Fruit fly (Drosophila melanogaster) whole organism, embryonic: Measurements from ENCODE around the gene Srp9.

Experiments used
- Atf-2 ChIP-seq: fragments of 200-800 bp; sonication (Bioruptor generic); optimal IDR thresholded peaks from 2 replicates; lab custom pipeline; 2016; ENCODE audit warnings: missing biosample characterization, missing genetic modification characterization
- B-H2 ChIP-seq: fragments of 200-800 bp; sonication (Bioruptor generic); optimal IDR thresholded peaks from 2 replicates; lab custom pipeline; 2018; ENCODE audit warnings: missing biosample characterization, mild to moderate bottlenecking, missing genetic modification characterization
- Bgb ChIP-seq: fragments of 200-800 bp; sonication (Bioruptor generic); IDR thresholded peaks from 2 replicates; pipeline ENCODE4 v1.3.6; 2022; ENCODE audit warnings: missing biosample characterization, missing genetic modification characterization; ENCODE audit not compliant: partially characterized antibody
- C15 ChIP-seq: fragments of 200-800 bp; sonication (Bioruptor generic); IDR thresholded peaks from 3 replicates; pipeline ENCODE4 v1.3.6; 2022; ENCODE audit warnings: missing biosample characterization, missing genetic modification characterization
- CG10321 ChIP-seq: fragments of 200-800 bp; sonication (Bioruptor generic); IDR thresholded peaks from 2 replicates; pipeline ENCODE4 v1.3.6; 2022; ENCODE audit warnings: missing biosample characterization, missing genetic modification characterization
- CG10565 ChIP-seq: fragments of 200-800 bp; sonication (Bioruptor generic); optimal IDR thresholded peaks from 3 replicates; lab custom pipeline; 2016; ENCODE audit warnings: missing biosample characterization, mild to moderate bottlenecking, missing genetic modification characterization
- CG11247 ChIP-seq: fragments of 200-800 bp; sonication (Bioruptor generic); IDR thresholded peaks from 2 replicates; pipeline ENCODE4 v1.3.6; 2022; ENCODE audit warnings: missing biosample characterization, missing genetic modification characterization
- CG11504 ChIP-seq: fragments of 200-800 bp; sonication (Bioruptor generic); optimal IDR thresholded peaks from 3 replicates; lab custom pipeline; 2019; ENCODE audit warnings: missing biosample characterization, mild to moderate bottlenecking, missing genetic modification characterization, moderate library complexity
- CG12236 ChIP-seq: fragments of 200-800 bp; sonication (Bioruptor generic); optimal IDR thresholded peaks from 2 replicates; lab custom pipeline; 2016; ENCODE audit warnings: missing biosample characterization, missing genetic modification characterization
- CG12299 ChIP-seq: fragments of 200-800 bp; sonication (Bioruptor generic); optimal IDR thresholded peaks from 2 replicates; lab custom pipeline; 2018; ENCODE audit warnings: missing biosample characterization, mild to moderate bottlenecking, missing genetic modification characterization
- CG15269 ChIP-seq: fragments of 200-800 bp; sonication (Bioruptor generic); optimal IDR thresholded peaks from 2 replicates; lab custom pipeline; 2018; ENCODE audit warnings: missing biosample characterization, mild to moderate bottlenecking, missing genetic modification characterization, moderate library complexity
- CG17359 ChIP-seq: fragments of 200-800 bp; sonication (Bioruptor generic); optimal IDR thresholded peaks from 3 replicates; lab custom pipeline; 2018; ENCODE audit warnings: missing biosample characterization, mild to moderate bottlenecking, missing genetic modification characterization, moderate library complexity
- CG2678 ChIP-seq: fragments of 200-800 bp; sonication (Bioruptor generic); optimal IDR thresholded peaks from 3 replicates; lab custom pipeline; 2019; ENCODE audit warnings: missing biosample characterization, mild to moderate bottlenecking, missing genetic modification characterization, moderate library complexity
- CG30431 ChIP-seq: fragments of 200-800 bp; sonication (Bioruptor generic); optimal IDR thresholded peaks from 2 replicates; lab custom pipeline; 2017; ENCODE audit warnings: missing biosample characterization, missing genetic modification characterization
- CG34376 ChIP-seq: fragments of 200-800 bp; sonication (Bioruptor generic); optimal IDR thresholded peaks from 2 replicates; lab custom pipeline; 2018; ENCODE audit warnings: missing biosample characterization, mild to moderate bottlenecking, missing genetic modification characterization
- CG43689 ChIP-seq: fragments of 200-800 bp; sonication (Bioruptor generic); IDR thresholded peaks from 2 replicates; pipeline ENCODE4 v1.3.6; 2022; ENCODE audit warnings: missing biosample characterization, missing genetic modification characterization
- CG4404 ChIP-seq: fragments of 200-800 bp; sonication (Bioruptor generic); IDR thresholded peaks from 2 replicates; pipeline ENCODE4 v1.3.6; 2022; ENCODE audit warnings: missing biosample characterization, missing genetic modification characterization
- CG4617 ChIP-seq: fragments of 200-800 bp; sonication (Bioruptor generic); optimal IDR thresholded peaks from 3 replicates; lab custom pipeline; 2016; ENCODE audit warnings: missing biosample characterization, missing genetic modification characterization, borderline replicate concordance
- CG4820 ChIP-seq: fragments of 200-800 bp; sonication (Bioruptor generic); optimal IDR thresholded peaks from 3 replicates; lab custom pipeline; 2016; ENCODE audit warnings: missing biosample characterization, missing genetic modification characterization
- CG7372 ChIP-seq: fragments of 200-800 bp; sonication (Bioruptor generic); IDR thresholded peaks from 2 replicates; pipeline ENCODE4 v1.3.6; 2022; ENCODE audit warnings: missing biosample characterization, missing genetic modification characterization
- CG7745 ChIP-seq: fragments of 200-800 bp; sonication (Bioruptor generic); optimal IDR thresholded peaks from 2 replicates; lab custom pipeline; 2018; ENCODE audit warnings: missing biosample characterization, mild to moderate bottlenecking, missing genetic modification characterization, moderate library complexity
- CG8290 ChIP-seq, 3 experiments: fragments of 200-800 bp; sonication (Bioruptor generic); optimal IDR thresholded peaks; 2 replicates each; lab custom pipeline; 2016 to 2019; ENCODE audit warnings: missing biosample characterization in 3 of 3, missing genetic modification characterization in 3 of 3, mild to moderate bottlenecking in 2 of 3, moderate library complexity in 1 of 3
- CG8478 ChIP-seq: fragments of >200 bp; optimal IDR thresholded peaks from 2 replicates; lab custom pipeline; 2018
- CG9817 ChIP-seq: fragments of 200-800 bp; sonication (Bioruptor generic); optimal IDR thresholded peaks from 2 replicates; lab custom pipeline; 2018; ENCODE audit warnings: missing biosample characterization, mild to moderate bottlenecking, missing genetic modification characterization, moderate library complexity
- E2f1 ChIP-seq: fragments of 200-800 bp; sonication (Bioruptor generic); IDR thresholded peaks from 2 replicates; pipeline ENCODE4 v1.3.6; 2022; ENCODE audit warnings: missing biosample characterization, missing genetic modification characterization
- Fer2 ChIP-seq: fragments of 200-800 bp; sonication (Bioruptor generic); optimal IDR thresholded peaks from 2 replicates; lab custom pipeline; 2018; ENCODE audit warnings: missing biosample characterization, mild to moderate bottlenecking, missing genetic modification characterization, moderate library complexity
- Fer3 ChIP-seq: fragments of 200-800 bp; sonication (Bioruptor generic); optimal IDR thresholded peaks from 2 replicates; lab custom pipeline; 2018; ENCODE audit warnings: missing biosample characterization, mild to moderate bottlenecking, missing genetic modification characterization, moderate library complexity
- H15 ChIP-seq: fragments of 200-800 bp; sonication (Bioruptor generic); IDR thresholded peaks from 3 replicates; pipeline ENCODE4 v1.3.6; 2022; ENCODE audit warnings: missing biosample characterization, missing genetic modification characterization
- Hr51 ChIP-seq, 2 experiments: fragments of 200-800 bp; sonication (Bioruptor generic); optimal IDR thresholded peaks; 2 replicates in 1 of 2; 3 replicates in 1 of 2; lab custom pipeline; 2016 to 2018; ENCODE audit warnings: missing biosample characterization in 2 of 2, missing genetic modification characterization in 2 of 2, mild to moderate bottlenecking in 1 of 2, moderate library complexity in 1 of 2
- Ptx1 ChIP-seq: fragments of 200-800 bp; sonication (Bioruptor generic); IDR thresholded peaks from 2 replicates; pipeline ENCODE4 v1.3.6; 2022; ENCODE audit warnings: missing biosample characterization, missing genetic modification characterization
- Rfx ChIP-seq: fragments of 200-800 bp; sonication (Bioruptor generic); IDR thresholded peaks from 2 replicates; pipeline ENCODE4 v1.3.6; 2022; ENCODE audit warnings: missing biosample characterization, missing genetic modification characterization
- btn ChIP-seq: fragments of 200-800 bp; sonication (Bioruptor generic); optimal IDR thresholded peaks from 2 replicates; lab custom pipeline; 2016; ENCODE audit warnings: missing biosample characterization, missing genetic modification characterization
- cad ChIP-seq: fragments of >200 bp; optimal IDR thresholded peaks from 2 replicates; lab custom pipeline; 2017; ENCODE audit warnings: missing biosample characterization, missing genetic modification characterization
- cas ChIP-seq: fragments of 200-800 bp; sonication (Bioruptor generic); IDR thresholded peaks from 2 replicates; pipeline ENCODE4 v1.3.6; 2022; ENCODE audit warnings: missing biosample characterization, missing genetic modification characterization
- cato ChIP-seq: fragments of 200-800 bp; sonication (Bioruptor generic); optimal IDR thresholded peaks from 2 replicates; lab custom pipeline; 2016; ENCODE audit warnings: missing biosample characterization, missing genetic modification characterization, borderline replicate concordance
- da ChIP-seq: fragments of 200-800 bp; sonication (Bioruptor generic); optimal IDR thresholded peaks from 2 replicates; lab custom pipeline; 2016; ENCODE audit warnings: missing biosample characterization, missing genetic modification characterization
- dati ChIP-seq: fragments of 200-800 bp; sonication (Bioruptor generic); IDR thresholded peaks from 2 replicates; pipeline ENCODE4 v1.3.6; 2022; ENCODE audit warnings: missing biosample characterization, missing genetic modification characterization
- eve ChIP-seq, 2 experiments: fragments of >200 bp; optimal IDR thresholded peaks; 2 replicates each; lab custom pipeline; 2017; ENCODE audit warnings: missing biosample characterization in 2 of 2, missing genetic modification characterization in 2 of 2
- fd102C ChIP-seq: fragments of 200-800 bp; sonication (Bioruptor generic); optimal IDR thresholded peaks from 2 replicates; lab custom pipeline; 2018; ENCODE audit warnings: missing biosample characterization, mild to moderate bottlenecking, missing genetic modification characterization, moderate library complexity
- fd64A ChIP-seq: fragments of 200-800 bp; sonication (Bioruptor generic); optimal IDR thresholded peaks from 3 replicates; lab custom pipeline; 2018; ENCODE audit warnings: missing biosample characterization, mild to moderate bottlenecking, missing genetic modification characterization
- grau ChIP-seq: fragments of 200-800 bp; optimal IDR thresholded peaks from 3 replicates; lab custom pipeline; 2019; ENCODE audit warnings: missing biosample characterization, mild to moderate bottlenecking, missing genetic modification characterization, moderate library complexity
- hkb ChIP-seq, 2 experiments: fragments of 200-800 bp in 1 of 2; fragments of >200 bp in 1 of 2; sonication (Bioruptor generic) in 1 of 2; IDR thresholded peaks in 1 of 2; optimal IDR thresholded peaks in 1 of 2; 2 replicates each; pipeline versions ENCODE4 v1.3.6 to Lab custom; 2017 to 2022; ENCODE audit warnings: missing biosample characterization in 1 of 2, missing genetic modification characterization in 1 of 2
- knrl ChIP-seq: fragments of 200-800 bp; sonication (Bioruptor generic); IDR thresholded peaks from 3 replicates; pipeline ENCODE4 v1.3.6; 2022; ENCODE audit warnings: missing biosample characterization, missing genetic modification characterization; ENCODE audit not compliant: partially characterized antibody
- lov ChIP-seq, 2 experiments: fragments of 200-800 bp in 1 of 2; fragments of >200 bp in 1 of 2; sonication (Bioruptor generic) in 1 of 2; IDR thresholded peaks in 1 of 2; optimal IDR thresholded peaks in 1 of 2; 2 replicates in 1 of 2; 3 replicates in 1 of 2; pipeline versions ENCODE4 v1.3.6 to Lab custom; 2017 to 2022; ENCODE audit warnings: missing biosample characterization in 1 of 2, missing genetic modification characterization in 1 of 2
- seq ChIP-seq: fragments of 200-800 bp; sonication (Bioruptor generic); IDR thresholded peaks from 2 replicates; pipeline ENCODE4 v1.3.6; 2022; ENCODE audit warnings: missing biosample characterization, missing genetic modification characterization
- sqz ChIP-seq: fragments of 200-800 bp; sonication (Bioruptor generic); optimal IDR thresholded peaks from 3 replicates; lab custom pipeline; 2018; ENCODE audit warnings: missing biosample characterization, mild to moderate bottlenecking, missing genetic modification characterization
- wek ChIP-seq: fragments of 200-800 bp; sonication (Bioruptor generic); optimal IDR thresholded peaks from 3 replicates; lab custom pipeline; 2018; ENCODE audit warnings: missing biosample characterization, mild to moderate bottlenecking, missing genetic modification characterization, moderate library complexity

Srp9 gene

dm6 chr3L:7960707-7961695 lies 24.8 kb downstream of the Srp9 start (continued):
- TF ChIP-seq CG2678 (tag; lab: Kevin White, UChicago) (peak; percentile 66), Atf-2 (GFP tag; lab: Kevin White, UChicago) (no peak), Hr51 (GFP tag; optimal IDR thresholded peaks at IDR 0.05; lab: Kevin White, UChicago) (peak in 1 of 2 experiments; percentile 27), Rfx (GFP tag; lab: Robert Waterston, UW) (no peak), CG12236 (GFP tag; lab: Kevin White, UChicago) (no peak), CG30431 (GFP tag; lab: Kevin White, UChicago) (no peak), btn (no peak), CG11247 (GFP tag; lab: Robert Waterston, UW) (no peak), E2f1 (GFP tag; lab: Robert Waterston, UW) (no peak), CG10565 (GFP tag; lab: Kevin White, UChicago) (no peak), B-H2 (GFP tag; lab: Kevin White, UChicago) (peak; percentile 53), CG12299 (tag; lab: Kevin White, UChicago) (no peak), da (GFP tag; lab: Kevin White, UChicago) (no peak), fd102C (GFP tag; lab: Kevin White, UChicago) (no peak), CG4820 (GFP tag; lab: Kevin White, UChicago) (no peak), cad (GFP tag; lab: Kevin White, UChicago) (no peak), CG34376 (GFP tag; lab: Kevin White, UChicago) (peak; percentile 88), CG4404 (GFP tag; lab: Robert Waterston, UW) (no peak), hkb (optimal IDR thresholded peaks at IDR 0.05; lab: Kevin White, UChicago) (no peak), hkb (GFP tag; IDR thresholded peaks at IDR 0.05; lab: Robert Waterston, UW) (no peak), CG10321 (GFP tag; lab: Robert Waterston, UW) (no peak), CG11504 (tag; lab: Kevin White, UChicago) (no peak), Fer2 (tag; lab: Kevin White, UChicago) (no peak), CG8478 (no peak), CG8290 (GFP tag; optimal IDR thresholded peaks at IDR 0.05; lab: Kevin White, UChicago) (no peak), CG8290 (tag; optimal IDR thresholded peaks at IDR 0.05; lab: Kevin White, UChicago) (peak; percentile 40 to 44), knrl (GFP tag; lab: Robert Waterston, UW) (no peak), CG9817 (tag; lab: Kevin White, UChicago) (no peak), Bgb (GFP tag; lab: Robert Waterston, UW) (no peak), CG43689 (GFP tag; lab: Robert Waterston, UW) (no peak), C15 (GFP tag; lab: Robert Waterston, UW) (no peak), CG15269 (tag; lab: Kevin White, UChicago) (peak; percentile 45), eve (GFP tag; optimal IDR thresholded peaks at IDR 0.05; lab: Kevin White, UChicago) (peak in 1 of 2 experiments; percentile 3), CG7372 (peak; percentile 40; the same call in 1 of the 2 replicates), CG4617 (GFP tag; lab: Kevin White, UChicago) (no peak), cas (no peak), H15 (no peak), grau (tag; lab: Kevin White, UChicago) (peak; percentile 13), wek (GFP tag; lab: Kevin White, UChicago) (peak; percentile 11), Ptx1 (no peak; the same call in 1 of the 2 replicates), cato (no peak), lov (optimal IDR thresholded peaks at IDR 0.05; lab: Kevin White, UChicago) (no peak), lov (GFP tag; IDR thresholded peaks at IDR 0.05; lab: Robert Waterston, UW) (peak; percentile 48; the same call in 1 of the 3 replicates), fd64A (GFP tag; lab: Kevin White, UChicago) (peak; percentile 18), dati (peak; percentile 10; the same call in 1 of the 2 replicates), CG17359 (peak; percentile 1), sqz (peak; percentile 62), CG7745 (no peak), seq (GFP tag; lab: Robert Waterston, UW) (no peak), Fer3 (tag; lab: Kevin White, UChicago) (no peak)
